Fruit fly (Drosophila melanogaster): Measurements from ENCODE around the gene CG15818.

CG15818 gene

DNA sequence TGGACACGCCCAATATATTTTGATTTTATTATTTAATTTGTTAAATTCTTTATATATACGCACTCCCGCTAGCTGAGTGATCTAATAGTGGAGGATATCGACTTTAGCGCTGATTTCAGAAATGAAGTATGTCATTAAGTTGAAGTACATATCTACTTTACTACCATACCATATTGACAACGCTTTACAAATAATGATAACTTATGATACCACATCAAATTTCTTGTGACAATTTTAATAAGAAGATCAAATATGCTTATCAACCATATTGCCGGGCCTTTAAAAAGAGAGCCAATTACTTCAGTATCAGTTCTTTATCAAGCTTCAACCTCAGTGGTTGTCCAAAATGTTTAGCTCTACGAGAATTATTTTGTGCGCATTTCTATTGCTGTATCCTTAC lies at the start of gene CG15818:
Gene CG15818, plus strand, starts transcription at position 301 of the 400 bp plus-strand sequence.
- no peak for TF ChIP-seq CG10348 (GFP tag; IDR thresholded peaks at IDR 0.05)
- TF ChIP-seq Pif1A (GFP tag; optimal IDR thresholded peaks at IDR 0.05), result no peak
- TF ChIP-seq Snoo (tag; optimal IDR thresholded peaks at IDR 0.05), result no peak
- TF ChIP-seq CG13204 (GFP tag; optimal IDR thresholded peaks at IDR 0.05), result no peak
- TF ChIP-seq Pif1B (GFP tag; optimal IDR thresholded peaks at IDR 0.05), result no peak
- TF ChIP-seq CG17806 (tag; optimal IDR thresholded peaks at IDR 0.05), result no peak
- TF ChIP-seq D1 (tag; optimal IDR thresholded peaks at IDR 0.05), result no peak
- TF ChIP-seq CG34367 (tag; optimal IDR thresholded peaks at IDR 0.05), result no peak
- no peak for TF ChIP-seq CG8301 (tag; optimal IDR thresholded peaks at IDR 0.05)
- no peak for TF ChIP-seq CG8159 (tag; optimal IDR thresholded peaks at IDR 0.05)
- TF ChIP-seq fd96Ca (GFP tag; IDR thresholded peaks at IDR 0.05), result no peak
- TF ChIP-seq CG14655 (GFP tag; optimal IDR thresholded peaks at IDR 0.05), result no peak
- no peak for TF ChIP-seq CG32121 (GFP tag; IDR thresholded peaks at IDR 0.05)

DNA sequence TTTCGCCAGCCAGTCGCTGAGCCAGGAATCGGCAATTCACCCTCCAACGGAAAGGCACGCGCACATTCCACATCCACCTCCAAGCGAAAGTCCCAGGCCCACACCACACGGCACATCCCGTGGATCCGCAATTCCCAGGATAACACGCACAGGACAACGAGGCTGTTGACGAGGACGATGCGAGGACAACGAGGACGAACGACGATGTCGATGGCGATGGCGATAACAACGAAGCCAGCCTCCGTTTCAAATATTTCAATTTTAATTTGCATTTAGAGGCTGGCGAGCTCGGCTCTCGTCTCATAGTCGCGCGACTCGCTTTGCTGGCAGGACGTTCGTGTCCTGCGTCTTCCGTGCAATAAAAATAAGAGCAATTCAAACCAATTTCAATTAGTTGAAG lies 47.6 kb upstream of the CG15818 start, which contains the start of gene Wnt10:
Gene Wnt10, plus strand, starts transcription at position 301 of the 400 bp plus-strand sequence.
- TF ChIP-seq CG15710 (tag; optimal IDR thresholded peaks at IDR 0.05) (no peak), rn (GFP tag; IDR thresholded peaks at IDR 0.05) (no peak), CG8301 (tag; optimal IDR thresholded peaks at IDR 0.05) (no peak), CG9948 (tag; optimal IDR thresholded peaks at IDR 0.05) (no peak), CG13204 (GFP tag; optimal IDR thresholded peaks at IDR 0.05) (no peak), gl (tag; optimal IDR thresholded peaks at IDR 0.05) (no peak), CG12605 (GFP tag; IDR thresholded peaks at IDR 0.05) (no peak), CG4496 (GFP tag; IDR thresholded peaks at IDR 0.05) (no peak), Pif1B (GFP tag; optimal IDR thresholded peaks at IDR 0.05) (no peak), Ets98B (GFP tag; IDR thresholded peaks at IDR 0.05) (no peak), CG34367 (tag; optimal IDR thresholded peaks at IDR 0.05) (no peak), CG14655 (GFP tag; optimal IDR thresholded peaks at IDR 0.05) (no peak), Snoo (tag; optimal IDR thresholded peaks at IDR 0.05) (no peak), CG10348 (GFP tag; IDR thresholded peaks at IDR 0.05) (no peak)

DNA sequence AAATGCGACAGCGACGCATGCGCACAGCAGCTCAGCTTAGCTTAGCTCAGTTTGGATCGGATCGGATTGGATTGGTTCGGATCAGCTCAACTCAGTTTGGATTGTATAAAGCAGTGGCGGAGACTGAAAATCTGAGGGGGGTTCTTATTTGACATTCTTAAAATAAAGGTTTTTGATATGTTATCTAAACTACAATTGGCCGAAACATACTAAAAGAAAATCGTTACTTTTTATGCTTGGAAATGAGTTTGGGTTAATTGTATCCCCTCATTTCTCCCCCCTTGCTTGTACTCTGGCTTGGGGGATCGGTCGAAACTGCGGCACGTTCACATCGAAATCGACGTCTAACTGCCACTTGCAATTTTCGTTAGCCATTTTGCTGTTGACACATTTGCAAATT lies 34.6 kb upstream of the CG15818 start:
- TF ChIP-seq CG8159 (tag; optimal IDR thresholded peaks at IDR 0.05) (no peak), fd96Ca (GFP tag; IDR thresholded peaks at IDR 0.05) (peak; percentile 92), rn (GFP tag; IDR thresholded peaks at IDR 0.05) (peak; percentile 73), CG12605 (GFP tag; IDR thresholded peaks at IDR 0.05) (peak; percentile 73), CG14655 (GFP tag; optimal IDR thresholded peaks at IDR 0.05) (peak; percentile 18), Snoo (tag; optimal IDR thresholded peaks at IDR 0.05) (peak; percentile 47), CG17806 (tag; optimal IDR thresholded peaks at IDR 0.05) (no peak), CG8301 (tag; optimal IDR thresholded peaks at IDR 0.05) (no peak), CG32121 (GFP tag; IDR thresholded peaks at IDR 0.05) (peak; percentile 94), Pif1B (GFP tag; optimal IDR thresholded peaks at IDR 0.05) (peak; percentile 11), CG10348 (GFP tag; IDR thresholded peaks at IDR 0.05) (peak; percentile 69), CG9948 (tag; optimal IDR thresholded peaks at IDR 0.05) (no peak), Ets98B (GFP tag; IDR thresholded peaks at IDR 0.05) (peak; percentile 93), CG4496 (GFP tag; IDR thresholded peaks at IDR 0.05) (peak; percentile 87), EcR (GFP tag; optimal IDR thresholded peaks at IDR 0.05) (no peak), Pif1A (GFP tag; optimal IDR thresholded peaks at IDR 0.05) (peak; percentile 50)

DNA sequence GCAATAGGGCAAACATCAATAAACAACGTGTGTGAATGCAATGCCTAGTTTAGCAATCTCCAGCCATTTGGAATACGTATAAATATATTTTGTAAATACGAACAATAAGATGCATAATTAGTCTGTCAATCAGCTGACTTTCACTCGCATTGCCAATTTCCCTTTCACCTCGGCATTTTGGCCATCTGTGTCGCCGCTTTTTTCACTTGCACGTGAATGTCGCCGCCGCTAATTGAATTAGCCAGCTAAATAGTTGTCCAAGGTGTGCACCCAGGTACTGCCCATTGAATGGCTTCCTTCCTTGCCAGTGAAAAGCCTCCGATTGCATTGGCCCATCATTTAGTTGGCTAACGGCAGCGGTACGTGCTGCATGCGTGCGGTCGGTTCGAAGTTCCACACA lies 33.3 kb upstream of the CG15818 start, which contains the start of gene ninaC:
Gene ninaC, plus strand, starts transcription at position 301 of the 400 bp plus-strand sequence.
- TF ChIP-seq Snoo (tag; optimal IDR thresholded peaks at IDR 0.05), result no peak
- no peak for TF ChIP-seq CG32121 (GFP tag; IDR thresholded peaks at IDR 0.05)
- no peak for TF ChIP-seq Ets98B (GFP tag; IDR thresholded peaks at IDR 0.05)
- TF ChIP-seq CG17806 (tag; optimal IDR thresholded peaks at IDR 0.05), result no peak
- TF ChIP-seq CG15710 (tag; optimal IDR thresholded peaks at IDR 0.05), result no peak
- TF ChIP-seq fd96Ca (GFP tag; IDR thresholded peaks at IDR 0.05), result no peak
- no peak for TF ChIP-seq CG9948 (tag; optimal IDR thresholded peaks at IDR 0.05)
- TF ChIP-seq CG8159 (tag; optimal IDR thresholded peaks at IDR 0.05), result no peak
- no peak for TF ChIP-seq CG14655 (GFP tag; optimal IDR thresholded peaks at IDR 0.05)
- TF ChIP-seq gl (tag; optimal IDR thresholded peaks at IDR 0.05), result no peak
- TF ChIP-seq CG13204 (GFP tag; optimal IDR thresholded peaks at IDR 0.05), result no peak
- TF ChIP-seq EcR (GFP tag; optimal IDR thresholded peaks at IDR 0.05), result no peak
- TF ChIP-seq Pif1B (GFP tag; optimal IDR thresholded peaks at IDR 0.05), result no peak
- no peak for TF ChIP-seq rn (GFP tag; IDR thresholded peaks at IDR 0.05)
- no peak for TF ChIP-seq Pif1A (GFP tag; optimal IDR thresholded peaks at IDR 0.05)
- TF ChIP-seq CG10348 (GFP tag; IDR thresholded peaks at IDR 0.05), result no peak
- no peak for TF ChIP-seq CG4496 (GFP tag; IDR thresholded peaks at IDR 0.05)
- no peak for TF ChIP-seq D1 (tag; optimal IDR thresholded peaks at IDR 0.05)

DNA sequence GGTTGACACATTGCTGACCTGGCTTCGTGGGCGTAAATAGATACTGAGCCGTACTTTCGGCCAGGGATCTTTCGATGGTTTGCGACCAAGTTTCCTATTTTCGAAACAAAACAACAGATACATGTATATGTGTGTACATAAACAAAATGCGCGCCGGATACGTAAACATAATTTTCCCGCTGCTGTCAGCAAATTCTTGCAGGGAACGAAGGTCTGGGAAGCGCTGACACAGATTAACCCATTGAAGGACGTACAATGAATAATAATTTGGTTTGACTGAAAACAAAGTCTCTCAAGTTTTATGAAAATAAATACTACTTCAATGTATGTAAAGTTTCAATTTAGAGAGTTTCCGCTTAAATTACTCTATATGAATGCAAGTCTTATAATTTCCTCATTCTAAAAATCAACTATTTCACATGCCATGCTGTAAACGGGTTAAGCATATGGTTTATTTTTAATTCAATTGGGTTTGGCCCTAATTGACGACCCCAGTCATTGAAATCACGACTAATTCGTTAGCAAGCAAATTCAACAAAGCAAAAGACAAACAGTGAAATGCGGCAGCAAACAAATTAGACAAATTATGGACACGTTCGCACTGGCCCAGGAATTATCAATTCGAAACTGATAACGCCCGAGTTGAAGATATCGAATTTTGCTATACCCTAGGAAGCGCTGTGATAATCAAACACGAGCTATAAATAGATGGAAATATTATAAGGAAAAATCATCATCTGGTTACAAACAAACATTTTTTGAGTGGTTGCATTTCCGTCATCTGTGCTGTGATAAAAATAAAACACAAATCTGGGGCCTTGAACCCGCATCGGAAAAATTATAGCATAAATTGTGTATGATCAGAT lies 23.9 kb upstream of the CG15818 start:
- TF ChIP-seq CG9948 (tag; optimal IDR thresholded peaks at IDR 0.05), result no peak
- no peak for TF ChIP-seq CG17806 (tag; optimal IDR thresholded peaks at IDR 0.05)
- TF ChIP-seq CG15710 (tag; optimal IDR thresholded peaks at IDR 0.05), result no peak
- no peak for TF ChIP-seq gl (tag; optimal IDR thresholded peaks at IDR 0.05)
